Fruit fly (Drosophila melanogaster) Kc167 (cell line): Measurements from ENCODE around the gene CG7335.

ENCODE experiments used
- Myc ChIP-seq: fragments of >200 bp; optimal IDR thresholded peaks from 2 replicates; lab custom pipeline; 2017; ENCODE audit warnings: missing external identifiers
- Sin3A ChIP-seq: fragments of >200 bp; optimal IDR thresholded peaks from 2 replicates; lab custom pipeline; 2018; ENCODE audit warnings: missing external identifiers
- h ChIP-seq: fragments of >200 bp; optimal IDR thresholded peaks from 3 replicates; lab custom pipeline; 2018; ENCODE audit warnings: missing external identifiers
- insv ChIP-seq: fragments of >200 bp; optimal IDR thresholded peaks from 3 replicates; lab custom pipeline; 2018; ENCODE audit warnings: missing external identifiers
- psq ChIP-seq: fragments of >200 bp; optimal IDR thresholded peaks from 2 replicates; lab custom pipeline; 2017; ENCODE audit warnings: missing external identifiers
- ttk ChIP-seq: sonication (Bioruptor generic); optimal IDR thresholded peaks from 2 replicates; lab custom pipeline; 2017; ENCODE audit warnings: missing external identifiers

Gene CG7335

DNA sequence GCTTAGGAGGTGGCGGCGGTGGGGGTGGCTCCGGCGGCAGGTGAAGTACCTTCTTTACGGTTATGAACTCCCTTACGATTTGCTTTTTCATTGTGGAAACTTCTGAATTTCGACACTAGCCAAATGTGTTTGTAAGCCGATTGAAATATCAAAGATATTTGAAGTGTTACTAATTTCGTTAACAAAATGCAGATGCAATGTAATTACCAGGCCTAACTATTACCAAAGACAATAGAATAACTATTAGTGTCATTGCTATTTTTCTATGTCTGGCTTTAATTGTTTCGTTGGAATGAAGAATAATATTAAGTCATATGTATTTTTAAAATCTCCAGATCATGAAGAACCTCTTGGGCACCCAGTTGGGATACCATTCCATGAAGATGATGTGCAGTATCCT is at the start of gene CG7335:
CG7335 (minus strand) TSS at position 101 of the 400 bp plus-strand sequence.
- no peak for TF ChIP-seq Myc
- no peak for TF ChIP-seq insv (lab: Kevin White, UChicago)
- no peak for TF ChIP-seq ttk (lab: Kevin White, UChicago)
- TF ChIP-seq Sin3A (lab: Kevin White, UChicago), result no peak
- no peak for TF ChIP-seq h (lab: Kevin White, UChicago)
- no peak for TF ChIP-seq psq (lab: Kevin White, UChicago)

DNA sequence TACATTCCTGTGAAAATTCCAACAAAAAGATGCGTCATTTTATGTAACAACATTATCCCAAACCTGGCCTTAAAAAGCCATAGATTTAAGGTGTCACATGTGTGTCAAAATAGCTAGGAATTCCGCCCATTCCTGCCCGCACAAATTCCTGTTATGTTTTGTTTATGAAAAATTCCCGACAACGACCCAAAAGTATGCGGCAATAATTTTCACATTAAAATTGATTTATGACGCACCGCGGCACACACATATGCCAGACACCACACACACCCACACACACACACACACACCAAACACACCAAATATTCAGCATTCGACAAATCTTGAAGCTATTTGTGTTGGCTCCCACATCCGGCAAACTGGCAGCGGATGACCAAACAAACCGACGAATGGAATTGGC is 49.7 kb upstream of the CG7335 start:
- TF ChIP-seq psq (lab: Kevin White, UChicago) (no peak), insv (lab: Kevin White, UChicago) (no peak), Sin3A (lab: Kevin White, UChicago) (no peak), ttk (lab: Kevin White, UChicago) (no peak), h (lab: Kevin White, UChicago) (no peak), Myc (no peak)

DNA sequence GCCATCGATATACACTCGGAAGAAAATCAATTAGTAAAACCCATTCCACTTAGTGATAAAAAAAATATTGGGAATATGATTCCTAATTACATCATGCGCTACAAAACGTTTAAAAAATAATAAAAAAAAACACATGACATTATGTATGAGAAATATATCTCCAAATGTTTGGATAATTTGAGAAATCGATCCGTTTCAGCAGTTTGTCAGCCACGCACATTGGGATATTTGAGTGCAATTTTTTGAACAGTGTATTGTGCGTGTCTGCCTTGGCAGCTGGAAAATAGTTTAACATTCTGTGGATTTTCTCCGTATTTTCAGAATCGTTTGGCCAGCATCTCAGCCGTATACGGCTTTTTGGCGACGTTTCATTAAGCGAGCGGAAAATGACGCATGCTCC is 45.0 kb upstream of the CG7335 start:
- TF ChIP-seq psq (lab: Kevin White, UChicago), result no peak
- no peak for TF ChIP-seq insv (lab: Kevin White, UChicago)
- TF ChIP-seq Myc, result no peak
- no peak for TF ChIP-seq h (lab: Kevin White, UChicago)
- no peak for TF ChIP-seq Sin3A (lab: Kevin White, UChicago)
- no peak for TF ChIP-seq ttk (lab: Kevin White, UChicago)

DNA sequence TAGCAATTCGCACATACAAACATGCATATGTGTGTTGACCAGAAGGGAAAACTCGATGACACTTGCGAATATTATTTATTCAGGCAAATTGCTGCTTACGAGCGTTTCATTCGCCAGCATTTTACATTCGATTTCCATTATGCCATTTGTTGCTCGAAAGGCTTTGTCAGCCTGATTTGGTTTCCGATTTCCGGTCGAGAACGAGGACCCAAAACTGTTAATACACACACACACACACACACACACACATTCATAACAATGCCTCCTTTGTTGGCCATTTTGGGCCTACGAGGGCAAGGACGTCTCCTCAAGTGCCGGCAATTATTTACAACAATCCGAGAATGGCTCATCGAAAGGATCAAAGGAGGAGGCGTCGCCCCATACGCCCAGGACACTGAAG is 44.6 kb upstream of the CG7335 start:
- TF ChIP-seq ttk (lab: Kevin White, UChicago) (no peak), h (lab: Kevin White, UChicago) (no peak), psq (lab: Kevin White, UChicago) (no peak), Sin3A (lab: Kevin White, UChicago) (no peak), insv (lab: Kevin White, UChicago) (no peak), Myc (no peak)

DNA sequence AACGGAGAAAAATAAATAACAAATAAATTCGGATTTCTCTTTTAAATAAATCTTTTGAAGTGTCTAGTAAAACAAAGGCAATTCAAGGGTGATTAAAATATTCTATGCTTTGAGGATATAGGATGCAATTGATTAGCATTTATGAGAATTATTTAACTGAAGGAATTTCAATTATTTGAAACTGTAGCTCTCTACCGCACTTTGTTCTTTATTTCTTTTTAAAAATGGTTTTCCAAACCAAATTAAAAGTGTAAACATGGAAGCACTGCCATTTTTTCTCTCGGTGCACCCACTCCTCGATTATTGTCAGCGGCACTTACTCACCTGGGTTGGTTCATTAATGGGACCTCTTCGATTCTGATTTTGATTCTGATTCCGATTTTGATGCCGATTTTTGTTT is 35.1 kb upstream of the CG7335 start:
- no peak for TF ChIP-seq insv (lab: Kevin White, UChicago)
- no peak for TF ChIP-seq Myc
- TF ChIP-seq psq (lab: Kevin White, UChicago), result no peak
- no peak for TF ChIP-seq Sin3A (lab: Kevin White, UChicago)
- no peak for TF ChIP-seq h (lab: Kevin White, UChicago)
- TF ChIP-seq ttk (lab: Kevin White, UChicago), result no peak

DNA sequence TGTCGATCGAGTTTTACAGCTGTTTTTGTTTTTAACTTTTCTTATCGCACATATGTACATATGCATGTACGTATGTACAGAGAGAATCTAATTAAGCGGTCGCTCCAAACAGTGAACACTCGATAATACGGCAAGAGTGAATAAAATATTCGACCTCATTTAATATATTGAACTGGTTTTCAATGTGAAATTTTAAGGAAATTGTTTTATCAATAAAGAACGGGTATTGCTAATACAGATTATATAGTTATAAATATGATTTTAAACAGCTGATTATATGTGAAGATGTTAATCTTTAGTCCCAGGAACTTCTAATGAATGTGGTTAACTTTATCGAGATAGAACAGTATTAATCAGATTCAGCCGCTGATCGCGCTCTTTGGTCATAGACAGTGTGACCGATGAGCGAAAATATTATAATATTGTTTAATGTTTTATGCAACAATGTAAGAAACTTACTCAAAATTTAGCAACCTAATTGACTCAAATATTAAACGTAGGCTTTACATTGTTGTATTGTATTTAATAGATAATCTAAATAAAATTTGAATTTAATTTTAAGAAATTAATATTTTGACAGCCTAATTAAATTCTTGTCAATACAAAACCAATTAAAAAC is 7.6 kb upstream of the CG7335 start, which contains the start of gene CG7328:
CG7328 (minus strand) TSS at position 19 of the 619 bp plus-strand sequence.
- no peak for TF ChIP-seq insv (lab: Kevin White, UChicago)

DNA sequence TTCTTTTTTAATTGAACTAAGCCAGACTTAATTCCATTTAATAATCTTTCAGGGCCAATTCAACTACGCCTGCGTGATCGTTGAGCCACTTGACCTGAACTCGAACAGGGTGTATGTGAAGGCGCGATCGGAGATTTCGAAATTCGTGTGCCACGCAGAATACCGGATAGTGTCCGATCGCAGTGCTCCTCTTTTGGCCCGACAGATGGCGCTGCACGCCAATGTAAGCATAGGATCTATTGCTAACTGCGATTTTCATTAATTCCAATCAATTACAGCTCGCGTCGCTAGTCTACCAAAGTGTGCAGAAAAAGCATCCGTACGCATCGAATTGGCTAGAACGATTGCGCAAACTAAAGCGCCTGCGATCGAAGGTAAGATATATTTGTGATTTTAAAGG is 5.3 kb upstream of the CG7335 start:
- TF ChIP-seq insv (lab: Kevin White, UChicago) (no peak), Sin3A (lab: Kevin White, UChicago) (no peak), ttk (lab: Kevin White, UChicago) (no peak), Myc (no peak), psq (lab: Kevin White, UChicago) (no peak), h (lab: Kevin White, UChicago) (no peak)

DNA sequence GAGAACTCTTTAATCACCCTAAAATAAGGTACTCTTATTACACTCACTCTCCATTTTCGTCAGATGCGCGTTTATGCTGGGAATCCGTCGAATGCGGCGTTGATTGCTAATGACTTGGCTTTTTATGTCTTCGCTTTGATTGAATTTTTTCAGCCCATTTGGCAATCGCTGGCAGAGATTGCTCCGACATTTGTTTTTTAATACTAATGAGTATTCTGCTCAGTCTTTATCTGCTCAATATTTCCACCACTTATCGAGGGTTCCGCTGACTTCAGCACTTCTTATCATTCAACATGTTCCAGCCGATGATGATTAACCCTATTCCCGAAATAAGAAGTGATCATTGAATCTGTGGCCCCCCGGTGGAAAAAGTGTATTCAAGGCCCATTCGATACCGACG is 1.4 kb downstream of the CG7335 start, which contains the start of gene obst-J:
obst-J (minus strand) TSS at position 101 of the 400 bp plus-strand sequence.
- TF ChIP-seq Sin3A (lab: Kevin White, UChicago) (no peak), insv (lab: Kevin White, UChicago) (no peak), Myc (no peak), ttk (lab: Kevin White, UChicago) (no peak), psq (lab: Kevin White, UChicago) (no peak)

DNA sequence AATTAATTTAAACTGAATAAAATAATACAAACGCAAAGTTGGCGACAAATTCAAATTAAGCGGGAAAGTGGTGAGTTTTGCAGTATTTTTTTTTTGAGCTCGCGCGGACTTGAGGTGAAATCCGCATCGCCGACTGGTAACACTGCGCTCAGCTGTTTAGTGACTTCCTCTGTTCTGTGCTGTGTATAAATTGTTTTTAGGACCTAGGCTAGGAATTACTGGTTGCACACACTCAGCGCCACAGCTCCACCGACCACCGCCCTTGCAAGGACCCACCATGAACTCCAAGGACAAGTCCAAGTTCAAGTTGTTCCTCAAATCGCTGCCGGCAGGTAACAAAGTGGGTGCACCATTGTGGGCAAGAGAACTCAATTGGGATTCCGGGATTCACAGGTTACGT is 4.0 kb downstream of the CG7335 start, which contains the start of gene gig:
gig (plus strand) TSS at position 150 of the 400 bp plus-strand sequence.
- TF ChIP-seq Sin3A (lab: Kevin White, UChicago) (no peak), ttk (lab: Kevin White, UChicago) (no peak), psq (lab: Kevin White, UChicago) (no peak)

DNA sequence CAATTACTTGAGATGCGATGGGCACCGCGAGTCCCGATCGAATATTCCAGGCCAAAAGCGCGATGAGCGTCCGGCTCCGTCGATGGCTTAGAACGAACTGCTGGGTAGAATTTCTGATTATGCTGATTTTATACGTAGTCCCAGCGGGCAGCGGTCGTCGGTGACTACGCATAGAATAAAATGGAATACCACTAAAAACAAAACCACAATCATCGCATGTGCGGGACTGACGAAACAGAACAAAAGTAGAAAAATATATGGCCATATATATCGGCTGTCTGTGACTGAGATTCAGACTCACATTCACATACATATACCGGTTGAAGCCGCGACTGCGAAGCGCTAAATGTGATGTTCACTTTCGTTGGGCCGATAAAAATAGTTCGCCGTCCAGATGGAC is 5.8 kb downstream of the CG7335 start, which contains the start of gene CG7365:
CG7365 (minus strand) TSS at position 101 of the 400 bp plus-strand sequence.
- TF ChIP-seq h (lab: Kevin White, UChicago) (no peak), psq (lab: Kevin White, UChicago) (no peak), Sin3A (lab: Kevin White, UChicago) (no peak), Myc (no peak), insv (lab: Kevin White, UChicago) (no peak), ttk (lab: Kevin White, UChicago) (no peak)

DNA sequence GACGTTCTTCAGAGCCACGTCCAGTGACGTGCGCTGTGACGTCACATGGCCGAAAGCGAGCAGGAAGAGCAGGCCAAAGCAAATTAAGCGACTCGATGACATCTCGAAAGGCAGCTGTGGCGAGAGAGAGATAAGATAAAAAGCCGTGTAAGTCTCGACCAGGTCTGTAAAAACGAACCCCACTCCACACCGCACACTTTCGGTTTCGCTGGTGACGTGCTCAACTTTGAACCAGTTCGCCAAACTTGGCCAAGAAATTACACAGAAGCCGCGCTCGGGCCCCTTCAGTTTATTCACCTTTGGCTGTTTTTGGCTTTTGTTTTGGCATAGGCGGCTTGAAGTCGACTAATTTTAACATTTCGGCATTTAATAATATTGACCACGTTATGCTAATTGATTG is 7.0 kb downstream of the CG7335 start:
- TF ChIP-seq insv (lab: Kevin White, UChicago), result no peak

DNA sequence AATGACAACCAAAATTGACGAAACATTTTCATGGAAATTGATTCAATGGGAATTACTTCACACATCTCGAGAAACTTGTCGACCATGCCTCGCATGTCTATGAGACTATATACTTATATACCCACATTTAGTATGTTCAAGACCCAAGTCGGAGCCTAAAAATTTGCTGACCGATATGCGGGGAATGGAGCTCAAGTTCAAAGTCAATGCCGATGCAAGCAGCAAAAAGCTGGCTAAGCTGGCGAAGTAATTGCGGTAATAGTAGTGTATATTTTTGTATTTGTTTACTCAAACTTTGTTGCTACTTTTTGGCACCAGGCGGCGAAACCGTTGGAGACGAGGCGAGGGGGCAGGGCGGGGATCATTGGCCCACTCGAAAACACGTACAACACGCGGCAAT is 10.0 kb downstream of the CG7335 start:
- TF ChIP-seq ttk (lab: Kevin White, UChicago), result no peak
- TF ChIP-seq h (lab: Kevin White, UChicago), result no peak
- TF ChIP-seq psq (lab: Kevin White, UChicago), result no peak
- no peak for TF ChIP-seq insv (lab: Kevin White, UChicago)
- TF ChIP-seq Myc, result no peak
- no peak for TF ChIP-seq Sin3A (lab: Kevin White, UChicago)
